Worm (Caenorhabditis elegans): ENCODE results near the gene C03H5.3.
A peak's percentile ranks its signal among the peaks of the same experiment; 100 is the strongest.

Gene C03H5.3

ce11 chrII:410832-411231 is 24.9 kb downstream of the C03H5.3 start, which contains the start of the genes dnsn-1 and C24H12.4 (continued):
- TF ChIP-seq K12H6.12 (tag; optimal IDR thresholded peaks at IDR 0.05) (peak; percentile 30), lir-1 (GFP tag; conservative IDR thresholded peaks at IDR 0.05) (peak; percentile 76; the same call in 1 of the 2 replicates), snpc-3.4 (tag; optimal IDR thresholded peaks at IDR 0.05) (peak; percentile 77), K11D2.4 (GFP tag; IDR thresholded peaks at IDR 0.05) (peak; percentile 81), B0019.2 (GFP tag; conservative IDR thresholded peaks at IDR 0.05) (no peak), xnd-1 (tag; optimal IDR thresholded peaks at IDR 0.05) (peak; percentile 44), aptf-3 (GFP tag; IDR thresholded peaks at IDR 0.05) (no peak), ccch-3 (GFP tag; optimal IDR thresholded peaks at IDR 0.05) (no peak), madf-6 (GFP tag; IDR thresholded peaks at IDR 0.05) (peak; percentile 83), lsl-1 (GFP tag; optimal IDR thresholded peaks at IDR 0.05) (peak; percentile 64), zfh-2 (GFP tag; conservative IDR thresholded peaks at IDR 0.05) (0 out of 2 replicates have a peak, but pooled peaks have one; percentile 28), lag-1 (GFP tag; IDR thresholded peaks at IDR 0.05) (no peak), ztf-25 (GFP tag; IDR thresholded peaks at IDR 0.05) (no peak), Y53G8AR.9 (GFP tag; conservative IDR thresholded peaks at IDR 0.05) (peak; percentile 91), Y67H2A.10 (GFP tag; conservative IDR thresholded peaks at IDR 0.05) (no peak), ceh-79 (tag; optimal IDR thresholded peaks at IDR 0.05) (no peak), lin-40 (tag; optimal IDR thresholded peaks at IDR 0.05) (peak; percentile 92), ztf-3 (GFP tag; optimal IDR thresholded peaks at IDR 0.05) (no peak), T26A5.8 (tag; optimal IDR thresholded peaks at IDR 0.05) (no peak), hlh-12 (tag; optimal IDR thresholded peaks at IDR 0.05) (no peak), sptf-2 (GFP tag; optimal IDR thresholded peaks at IDR 0.05) (no peak), attf-5 (GFP tag; optimal IDR thresholded peaks at IDR 0.05) (peak; percentile 76), akir-1 (GFP tag; optimal IDR thresholded peaks at IDR 0.05) (no peak), B0336.3 (GFP tag; IDR thresholded peaks at IDR 0.05) (peak; percentile 88), nhr-27 (tag; optimal IDR thresholded peaks at IDR 0.05) (no peak), zim-3 (tag; optimal IDR thresholded peaks at IDR 0.05) (no peak), ceh-58 (GFP tag; IDR thresholded peaks at IDR 0.05) (no peak), hmg-20 (GFP tag; IDR thresholded peaks at IDR 0.05) (peak; percentile 58; the same call in 1 of the 2 replicates), F52B5.7 (tag; optimal IDR thresholded peaks at IDR 0.05) (no peak), atf-7 (tag; optimal IDR thresholded peaks at IDR 0.05) (peak; percentile 20), cebp-2 (GFP tag; IDR thresholded peaks at IDR 0.05) (no peak), nfya-2 (GFP tag; IDR thresholded peaks at IDR 0.05) (no peak), dox-1 (GFP tag; IDR thresholded peaks at IDR 0.05) (peak; percentile 92), lin-54 (GFP tag; optimal IDR thresholded peaks at IDR 0.05) (peak; percentile 94), let-526 (GFP tag; IDR thresholded peaks at IDR 0.05) (no peak), nhr-120 (GFP tag; IDR thresholded peaks at IDR 0.05) (no peak), F33H1.4 (GFP tag; IDR thresholded peaks at IDR 0.05) (peak; percentile 68), B0261.1 (tag; optimal IDR thresholded peaks at IDR 0.05) (no peak), ceh-40 (GFP tag; IDR thresholded peaks at IDR 0.05) (no peak), F23B12.7 (tag; optimal IDR thresholded peaks at IDR 0.05; ENCODE audit: insufficient read depth) (peak; percentile 31), rpc-1 (optimal IDR thresholded peaks at IDR 0.05) (no peak), rpc-1 (tag; optimal IDR thresholded peaks at IDR 0.05) (no peak), C17E4.6 (GFP tag; IDR thresholded peaks at IDR 0.05) (0 out of 2 replicates have a peak, but pooled peaks have one; percentile 51), let-607 (tag; optimal IDR thresholded peaks at IDR 0.05) (peak in 1 of 2 experiments; percentile 57), mel-28 (tag; optimal IDR thresholded peaks at IDR 0.05; ENCODE audit: borderline replicate concordance) (no peak), hmg-1.2 (GFP tag; IDR thresholded peaks at IDR 0.05) (peak; percentile 51; the same call in 1 of the 2 replicates), F57C9.4 (tag; optimal IDR thresholded peaks at IDR 0.05) (no peak), Y79H2A.3 (GFP tag; conservative IDR thresholded peaks at IDR 0.05) (no peak), fkh-3 (tag; optimal IDR thresholded peaks at IDR 0.05) (no peak), attf-6 (GFP tag; IDR thresholded peaks at IDR 0.05) (no peak)

Data from whole organism, young adult.